Fruit fly (Drosophila melanogaster) whole organism, wandering third instar larva: ENCODE data around the gene grim.

Source experiments
- Abd-B ChIP-seq: fragments of >200 bp; optimal IDR thresholded peaks from 2 replicates; lab custom pipeline; 2017; ENCODE audit warnings: missing biosample characterization, missing genetic modification characterization
- CG32264 ChIP-seq: fragments of 200-800 bp; sonication (Bioruptor generic); optimal IDR thresholded peaks from 2 replicates; lab custom pipeline; 2016; ENCODE audit warnings: missing biosample characterization, missing genetic modification characterization
- CG9705 ChIP-seq: fragments of 200-800 bp; sonication (Bioruptor generic); optimal IDR thresholded peaks from 2 replicates; lab custom pipeline; 2018; ENCODE audit warnings: missing biosample characterization, mild to moderate bottlenecking, missing genetic modification characterization
- CrebA ChIP-seq: fragments of 200-800 bp; sonication (Bioruptor generic); optimal IDR thresholded peaks from 2 replicates; lab custom pipeline; 2016; ENCODE audit warnings: missing biosample characterization, mild to moderate bottlenecking, missing genetic modification characterization, borderline replicate concordance
- GATAd ChIP-seq: sonication (Bioruptor generic); optimal IDR thresholded peaks from 2 replicates; lab custom pipeline; 2016; ENCODE audit warnings: missing biosample characterization, missing genetic modification characterization
- HLH106 ChIP-seq: fragments of 200-800 bp; optimal IDR thresholded peaks from 3 replicates; lab custom pipeline; 2019; ENCODE audit warnings: missing biosample characterization, mild to moderate bottlenecking, missing genetic modification characterization, moderate library complexity
- Hnf4 ChIP-seq: fragments of 200-800 bp; sonication (Bioruptor generic); optimal IDR thresholded peaks from 2 replicates; lab custom pipeline; 2016; ENCODE audit warnings: missing biosample characterization, mild to moderate bottlenecking, missing genetic modification characterization
- Hr78 ChIP-seq: fragments of >200 bp; optimal IDR thresholded peaks from 2 replicates; lab custom pipeline; 2017; ENCODE audit warnings: missing biosample characterization, missing genetic modification characterization
- Hr83 ChIP-seq: fragments of 200-300 bp; sonication (Bioruptor generic); optimal IDR thresholded peaks from 2 replicates; lab custom pipeline; 2016; ENCODE audit warnings: missing biosample characterization, mild to moderate bottlenecking, missing genetic modification characterization, moderate library complexity; ENCODE audit not compliant: poor library complexity, severe bottlenecking
- Mio ChIP-seq: sonication (Bioruptor generic); optimal IDR thresholded peaks from 2 replicates; lab custom pipeline; 2016; ENCODE audit warnings: missing biosample characterization, missing genetic modification characterization
- Myc ChIP-seq: fragments of >200 bp; optimal IDR thresholded peaks from 2 replicates; lab custom pipeline; 2017
- N ChIP-seq: fragments of >200 bp; optimal IDR thresholded peaks from 2 replicates; lab custom pipeline; 2018; ENCODE audit warnings: missing biosample characterization, missing external identifiers, missing genetic modification characterization
- OdsH ChIP-seq: fragments of 200-800 bp; sonication (Bioruptor generic); optimal IDR thresholded peaks from 2 replicates; lab custom pipeline; 2016; ENCODE audit warnings: missing biosample characterization, mild to moderate bottlenecking, missing genetic modification characterization
- Rel ChIP-seq, 2 experiments: fragments of 200-800 bp; sonication (Bioruptor generic) in 1 of 2; optimal IDR thresholded peaks; 2 replicates in 1 of 2; 3 replicates in 1 of 2; lab custom pipeline; 2016 to 2019; ENCODE audit warnings: mild to moderate bottlenecking in 2 of 2, missing biosample characterization in 2 of 2, missing genetic modification characterization in 2 of 2, moderate library complexity in 1 of 2
- Sp1 ChIP-seq: fragments of 200-800 bp; sonication (Bioruptor generic); optimal IDR thresholded peaks from 3 replicates; lab custom pipeline; 2019; ENCODE audit warnings: missing biosample characterization, mild to moderate bottlenecking, missing genetic modification characterization, moderate library complexity
- Vsx2 ChIP-seq: fragments of 200-300, 225-300 bp; sonication (Bioruptor generic); optimal IDR thresholded peaks from 2 replicates; lab custom pipeline; 2018; ENCODE audit warnings: missing biosample characterization, missing genetic modification characterization; ENCODE audit not compliant: partially characterized antibody
- dl ChIP-seq, 2 experiments: fragments of 175-275, 200-275 bp in 1 of 2; fragments of 200-275 bp in 1 of 2; sonication (Bioruptor generic); optimal IDR thresholded peaks; lab custom pipeline; 2018; ENCODE audit warnings: mild to moderate bottlenecking in 2 of 2, missing biosample characterization in 2 of 2, missing genetic modification characterization in 2 of 2, moderate library complexity in 2 of 2; ENCODE audit not compliant: partially characterized antibody in 2 of 2, insufficient read depth in 1 of 2
- dmrt93B ChIP-seq: fragments of 200-800 bp; sonication (Bioruptor generic); optimal IDR thresholded peaks from 2 replicates; lab custom pipeline; 2018; ENCODE audit warnings: missing biosample characterization, mild to moderate bottlenecking, missing genetic modification characterization
- dsf ChIP-seq: sonication (Bioruptor generic); optimal IDR thresholded peaks from 2 replicates; lab custom pipeline; 2016; ENCODE audit warnings: missing biosample characterization, missing genetic modification characterization, borderline replicate concordance
- ey ChIP-seq: fragments of 200-800 bp; sonication (Bioruptor generic); optimal IDR thresholded peaks from 2 replicates; lab custom pipeline; 2016; ENCODE audit warnings: missing biosample characterization, missing genetic modification characterization
- fru ChIP-seq: fragments of 200-800 bp; sonication (Bioruptor generic); optimal IDR thresholded peaks from 3 replicates; lab custom pipeline; 2016; ENCODE audit warnings: missing biosample characterization, mild to moderate bottlenecking, missing genetic modification characterization
- h ChIP-seq: fragments of 200-800 bp; sonication (Bioruptor generic); optimal IDR thresholded peaks from 3 replicates; lab custom pipeline; 2016; ENCODE audit warnings: missing biosample characterization, mild to moderate bottlenecking, missing genetic modification characterization
- jim ChIP-seq: fragments of 175-275, 200-325 bp; sonication (Bioruptor generic); optimal IDR thresholded peaks from 2 replicates; lab custom pipeline; 2016; ENCODE audit warnings: missing biosample characterization, mild to moderate bottlenecking, missing genetic modification characterization
- lola ChIP-seq: fragments of >200 bp; optimal IDR thresholded peaks from 2 replicates; lab custom pipeline; 2017; ENCODE audit warnings: missing biosample characterization, missing genetic modification characterization
- psq ChIP-seq: fragments of 200-800 bp; sonication (Bioruptor generic); optimal IDR thresholded peaks from 3 replicates; lab custom pipeline; 2017; ENCODE audit warnings: missing biosample characterization, mild to moderate bottlenecking, missing genetic modification characterization, moderate library complexity
- sage ChIP-seq: fragments of 200-800 bp; sonication (Bioruptor generic); optimal IDR thresholded peaks from 2 replicates; lab custom pipeline; 2016; ENCODE audit warnings: missing biosample characterization, mild to moderate bottlenecking, missing genetic modification characterization
- sv ChIP-seq: fragments of 200-800 bp; sonication (Bioruptor generic); optimal IDR thresholded peaks from 3 replicates; lab custom pipeline; 2016; ENCODE audit warnings: missing biosample characterization, missing genetic modification characterization
- tai ChIP-seq: sonication (Bioruptor generic); optimal IDR thresholded peaks from 2 replicates; lab custom pipeline; 2016; ENCODE audit warnings: missing biosample characterization, missing genetic modification characterization
- usp ChIP-seq: fragments of >200 bp; optimal IDR thresholded peaks from 2 replicates; lab custom pipeline; 2017; ENCODE audit warnings: missing biosample characterization, missing genetic modification characterization

grim gene

DNA sequence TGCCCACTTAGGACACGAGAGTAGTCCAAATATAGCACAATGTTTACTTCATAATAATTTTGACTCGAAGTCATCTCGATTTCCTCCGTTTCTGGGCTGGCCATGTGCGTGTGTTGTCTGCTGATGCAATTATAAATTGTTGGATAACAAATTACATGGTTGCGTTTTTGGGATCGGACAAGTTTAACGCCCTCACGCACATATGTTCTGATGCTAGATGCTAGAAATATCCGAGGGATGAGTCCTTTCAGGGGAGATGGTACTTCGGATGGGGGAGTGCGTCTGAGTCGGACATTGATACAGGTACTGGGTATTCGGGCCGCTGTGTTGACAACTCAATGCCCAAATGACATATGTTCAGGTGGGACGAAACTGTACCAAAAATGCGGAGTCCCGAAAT lies 11.8 kb upstream of the grim start:
- TF ChIP-seq tai (GFP tag; lab: Kevin White, UChicago), result no peak
- TF ChIP-seq dl (GFP tag; optimal IDR thresholded peaks at IDR 0.05; lab: Kevin White, UChicago; ENCODE audit: insufficient read depth in 1 of 2, partially characterized antibody in 2 of 2), result no peak
- TF ChIP-seq ey (GFP tag; lab: Kevin White, UChicago), result no peak
- TF ChIP-seq HLH106, result no peak
- TF ChIP-seq psq (GFP tag; lab: Kevin White, UChicago), result no peak
- no peak for TF ChIP-seq jim (GFP tag; lab: Kevin White, UChicago)
- no peak for TF ChIP-seq CG32264 (GFP tag; lab: Kevin White, UChicago)
- TF ChIP-seq lola (GFP tag; lab: Kevin White, UChicago), result no peak
- TF ChIP-seq Hr83, result no peak
- TF ChIP-seq N (GFP tag; lab: Kevin White, UChicago), result no peak
- no peak for TF ChIP-seq GATAd (GFP tag; lab: Kevin White, UChicago)

DNA sequence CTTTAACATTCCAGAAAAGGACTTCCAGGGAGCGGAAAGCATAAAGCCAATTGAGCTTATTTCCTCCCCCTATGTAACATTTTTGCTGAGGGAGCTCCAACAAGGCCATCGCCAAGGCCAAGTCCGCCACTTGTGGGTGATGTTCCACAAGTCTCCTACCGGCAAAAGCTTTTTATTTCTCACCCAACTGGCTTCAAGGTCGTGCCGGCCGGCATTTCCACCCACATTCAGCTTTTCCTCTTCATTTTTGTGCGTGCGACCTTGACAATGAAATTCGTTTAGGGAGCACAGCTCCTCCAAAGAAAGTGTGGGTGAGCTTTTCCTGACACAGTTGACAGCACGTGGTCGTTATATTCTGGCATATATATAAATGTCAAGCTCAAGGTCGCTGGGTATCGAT lies 1.6 kb upstream of the grim start:
- TF ChIP-seq sv (GFP tag; lab: Kevin White, UChicago) (no peak), jim (GFP tag; lab: Kevin White, UChicago) (no peak), OdsH (no peak)

DNA sequence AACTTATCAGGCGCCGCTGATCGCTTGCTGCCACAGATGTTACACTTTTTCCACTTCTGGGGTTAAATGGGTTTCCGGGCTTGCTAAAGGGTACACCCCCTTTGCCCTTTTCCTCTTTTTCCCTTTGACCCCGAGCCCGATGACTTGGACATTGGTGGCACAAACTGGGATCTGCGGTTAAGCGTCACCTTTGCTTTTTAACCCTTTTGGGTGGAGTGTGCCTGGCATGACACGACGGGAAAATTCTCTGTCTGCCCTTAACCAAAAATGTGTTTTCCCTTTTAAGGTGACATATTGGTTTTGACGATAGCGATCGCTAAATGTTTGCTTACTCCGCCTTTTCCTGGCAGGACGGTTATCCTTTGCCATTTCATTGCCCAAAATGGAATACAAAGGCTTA lies 2.2 kb downstream of the grim start:
- no peak for TF ChIP-seq Hnf4 (GFP tag; lab: Kevin White, UChicago)
- TF ChIP-seq, all 38 proteins: peak for 0

DNA sequence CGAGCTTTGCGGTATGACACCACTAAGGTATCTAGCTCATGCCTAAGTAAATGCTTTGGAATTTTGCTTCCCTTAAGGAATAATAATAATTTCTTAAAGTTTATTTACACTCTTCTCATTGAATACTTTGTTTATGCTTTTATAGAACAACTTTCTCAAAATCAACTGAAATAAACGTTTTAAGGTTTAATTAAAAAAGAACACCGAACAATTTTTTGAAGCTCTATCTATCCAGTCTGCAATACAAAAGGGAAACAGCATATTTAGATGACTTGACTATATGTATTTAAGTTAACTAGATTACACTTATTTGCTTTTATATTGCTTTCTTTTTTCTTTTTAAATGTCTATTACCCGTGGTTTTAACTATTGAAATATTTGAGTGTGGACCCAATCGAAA lies 3.1 kb downstream of the grim start, which contains the start of gene CG13700:
TSS of gene CG13700 (minus strand) at position 101 of the 400 bp plus-strand sequence.
- TF ChIP-seq lola (GFP tag; lab: Kevin White, UChicago) (no peak), usp (no peak), Mio (GFP tag; lab: Kevin White, UChicago) (no peak), CrebA (GFP tag; lab: Kevin White, UChicago) (no peak), Rel (GFP tag; optimal IDR thresholded peaks at IDR 0.05; lab: Kevin White, UChicago) (no peak), Rel (tag; optimal IDR thresholded peaks at IDR 0.05; lab: Kevin White, UChicago) (no peak), Hnf4 (GFP tag; lab: Kevin White, UChicago) (no peak), sage (GFP tag; lab: Kevin White, UChicago) (no peak), h (GFP tag; lab: Kevin White, UChicago) (no peak), CG9705 (GFP tag; lab: Kevin White, UChicago) (no peak), Sp1 (GFP tag; lab: Kevin White, UChicago) (no peak), jim (GFP tag; lab: Kevin White, UChicago) (no peak)
- TF ChIP-seq, all 38 proteins: peak for 0

DNA sequence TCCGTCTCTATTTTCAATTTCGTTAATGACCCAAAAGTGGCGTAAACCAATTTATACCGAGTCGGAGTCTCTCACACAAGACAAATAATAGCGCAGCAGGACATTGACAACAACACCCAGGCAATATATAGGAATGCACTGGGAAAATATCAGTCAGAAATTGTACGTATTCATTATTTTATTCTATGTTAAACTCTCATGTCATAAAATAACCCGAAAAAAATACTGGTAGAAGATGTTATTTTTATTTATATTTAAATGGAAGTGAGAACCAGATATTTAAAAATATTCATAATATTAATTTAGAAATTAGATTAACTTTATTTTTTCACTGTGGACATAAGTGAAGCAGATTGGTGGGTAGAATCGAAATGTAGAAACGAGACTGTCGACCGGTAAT lies 6.9 kb downstream of the grim start:
- TF ChIP-seq Vsx2 (GFP tag; lab: Kevin White, UChicago) (no peak), Mio (GFP tag; lab: Kevin White, UChicago) (no peak), Hnf4 (GFP tag; lab: Kevin White, UChicago) (no peak), CG9705 (GFP tag; lab: Kevin White, UChicago) (no peak), dmrt93B (no peak), psq (GFP tag; lab: Kevin White, UChicago) (no peak), sage (GFP tag; lab: Kevin White, UChicago) (no peak), tai (GFP tag; lab: Kevin White, UChicago) (no peak), N (GFP tag; lab: Kevin White, UChicago) (no peak)

DNA sequence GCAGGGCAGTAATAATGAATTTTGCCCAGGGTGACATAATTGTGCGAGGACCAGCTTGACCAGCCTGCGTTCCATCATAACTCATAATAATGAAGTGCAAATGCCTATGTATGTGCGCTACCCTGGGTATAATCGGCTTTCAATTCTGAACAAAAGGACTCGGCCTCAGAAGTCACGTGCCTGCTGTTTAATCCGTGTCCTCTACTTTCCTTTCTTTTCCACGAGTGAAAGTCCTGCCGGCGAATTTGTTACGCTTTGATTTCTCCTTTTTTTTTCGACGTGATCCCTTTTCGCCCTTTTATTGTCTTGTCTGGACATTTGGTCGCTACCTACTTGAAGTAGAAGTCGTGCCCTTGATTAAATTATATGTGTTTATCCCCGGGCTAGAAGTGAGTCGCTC lies 7.8 kb downstream of the grim start:
- no peak for TF ChIP-seq GATAd (GFP tag; lab: Kevin White, UChicago)
- TF ChIP-seq Sp1 (GFP tag; lab: Kevin White, UChicago), result no peak
- TF ChIP-seq CG32264 (GFP tag; lab: Kevin White, UChicago), result no peak
- TF ChIP-seq dmrt93B, result no peak
- no peak for TF ChIP-seq Myc
- no peak for TF ChIP-seq Mio (GFP tag; lab: Kevin White, UChicago)
- TF ChIP-seq OdsH, result no peak
- no peak for TF ChIP-seq Hr83
- no peak for TF ChIP-seq Hr78 (GFP tag; lab: Kevin White, UChicago)
- TF ChIP-seq Abd-B, result no peak
- TF ChIP-seq h (GFP tag; lab: Kevin White, UChicago), result no peak
- TF ChIP-seq sv (GFP tag; lab: Kevin White, UChicago), result no peak
- TF ChIP-seq fru, result no peak
- TF ChIP-seq dsf (GFP tag; lab: Kevin White, UChicago), result no peak
- TF ChIP-seq N (GFP tag; lab: Kevin White, UChicago), result no peak
